Worm (Caenorhabditis elegans) whole organism, L1 larva: ENCODE results near the gene T24C4.3.

Experiments used
- C04F5.9 ChIP-seq: sonication (generic microtip); optimal IDR thresholded peaks from 2 replicates; lab custom pipeline; 2016; ENCODE audit warnings: missing genetic modification characterization, missing compliant biosample characterization
- C16A3.4 ChIP-seq: fragments of 150-350 bp; optimal IDR thresholded peaks from 2 replicates; lab custom pipeline; 2014; ENCODE audit warnings: missing biosample characterization, missing genetic modification characterization
- C34B4.2 ChIP-seq: sonication (generic microtip); optimal IDR thresholded peaks from 2 replicates; lab custom pipeline; 2017; ENCODE audit warnings: mild to moderate bottlenecking, missing genetic modification characterization, missing compliant biosample characterization
- aha-1 ChIP-seq: fragments of 150-350 bp; optimal IDR thresholded peaks from 2 replicates; lab custom pipeline; 2014; ENCODE audit warnings: missing biosample characterization, missing genetic modification characterization
- aly-2 ChIP-seq: fragments of 150-350 bp; optimal IDR thresholded peaks from 2 replicates; lab custom pipeline; 2014; ENCODE audit warnings: missing biosample characterization, missing genetic modification characterization
- ama-1 ChIP-seq: fragments of 150-350 bp; optimal IDR thresholded peaks from 2 replicates; lab custom pipeline; 2014
- ceh-63 ChIP-seq: fragments of 200-800 bp; sonication (Bioruptor generic); optimal IDR thresholded peaks from 2 replicates; lab custom pipeline; 2018; ENCODE audit warnings: mild to moderate bottlenecking, missing genetic modification characterization, missing compliant biosample characterization
- ceh-8 ChIP-seq: fragments of 200-800 bp; sonication (Bioruptor generic); optimal IDR thresholded peaks from 2 replicates; lab custom pipeline; 2018; ENCODE audit warnings: mild to moderate bottlenecking, missing genetic modification characterization, moderate library complexity, missing compliant biosample characterization
- ces-1 ChIP-seq: fragments of 150-350 bp; optimal IDR thresholded peaks from 2 replicates; lab custom pipeline; 2014; ENCODE audit warnings: missing biosample characterization, missing genetic modification reagents, missing genetic modification characterization
- dsc-1 ChIP-seq: sonication (generic microtip); optimal IDR thresholded peaks from 2 replicates; lab custom pipeline; 2016; ENCODE audit warnings: mild to moderate bottlenecking, missing genetic modification characterization, missing compliant biosample characterization
- efl-3 ChIP-seq: fragments of 200-800 bp; sonication (Bioruptor generic); optimal IDR thresholded peaks from 2 replicates; lab custom pipeline; 2018; ENCODE audit warnings: mild to moderate bottlenecking, missing genetic modification characterization, missing compliant biosample characterization
- elt-2 ChIP-seq: sonication (generic microtip); optimal IDR thresholded peaks from 2 replicates; lab custom pipeline; 2016; ENCODE audit warnings: missing genetic modification characterization, mild to moderate bottlenecking, inconsistent platforms, missing compliant biosample characterization, missing genetic modification reagents
- elt-3 ChIP-seq, 6 experiments: fragments of 150-350 bp in 1 of 6; sonication (generic microtip); optimal IDR thresholded peaks; 2 replicates each; lab custom pipeline; 2017 to 2018; ENCODE audit warnings: missing biosample characterization in 6 of 6, missing genetic modification characterization in 6 of 6, inconsistent platforms in 1 of 6
- fkh-10 ChIP-seq: sonication (generic microtip); optimal IDR thresholded peaks from 2 replicates; lab custom pipeline; 2017; ENCODE audit warnings: missing biosample characterization, missing genetic modification reagents, missing genetic modification characterization
- fkh-8 ChIP-seq: sonication (generic microtip); optimal IDR thresholded peaks from 2 replicates; lab custom pipeline; 2016; ENCODE audit warnings: mild to moderate bottlenecking, missing genetic modification characterization, missing compliant biosample characterization
- fos-1 ChIP-seq: fragments of 150-350 bp; optimal IDR thresholded peaks from 2 replicates; lab custom pipeline; 2014; ENCODE audit warnings: missing biosample characterization, missing genetic modification characterization
- hlh-4 ChIP-seq: sonication (generic microtip); optimal IDR thresholded peaks from 2 replicates; lab custom pipeline; 2016; ENCODE audit warnings: mild to moderate bottlenecking, missing genetic modification characterization, missing compliant biosample characterization
- hpl-2 ChIP-seq: fragments of 150-350 bp; optimal IDR thresholded peaks from 2 replicates; lab custom pipeline; 2014; ENCODE audit warnings: missing biosample characterization, missing genetic modification reagents, missing genetic modification characterization
- lin-15B ChIP-seq: fragments of 150-350 bp; sonication (generic microtip); optimal IDR thresholded peaks from 3 replicates; lab custom pipeline; 2014; ENCODE audit warnings: missing biosample characterization, missing genetic modification characterization
- lsy-2 ChIP-seq, 2 experiments: fragments of 150-350 bp; optimal IDR thresholded peaks; 2 replicates each; lab custom pipeline; 2014; ENCODE audit warnings: missing biosample characterization in 2 of 2, missing genetic modification characterization in 2 of 2
- mdl-1 ChIP-seq, 2 experiments: fragments of 150-350 bp; optimal IDR thresholded peaks; 2 replicates each; lab custom pipeline; 2014 to 2017; ENCODE audit warnings: missing biosample characterization in 2 of 2, missing genetic modification characterization in 2 of 2, inconsistent platforms in 1 of 2
- mep-1 ChIP-seq: fragments of 150-350 bp; optimal IDR thresholded peaks from 2 replicates; lab custom pipeline; 2014; ENCODE audit warnings: missing biosample characterization, missing genetic modification characterization
- nhr-11 ChIP-seq: fragments of 150-350 bp; optimal IDR thresholded peaks from 2 replicates; lab custom pipeline; 2014; ENCODE audit warnings: missing biosample characterization, missing genetic modification characterization
- nhr-19 ChIP-seq: fragments of 200-800 bp; sonication (Bioruptor generic); conservative IDR thresholded peaks from 2 replicates; pipeline ENCODE4 v1.3.6; 2022; ENCODE audit warnings: missing genetic modification characterization, missing compliant biosample characterization
- nhr-20 ChIP-seq: sonication (generic microtip); optimal IDR thresholded peaks from 2 replicates; lab custom pipeline; 2016; ENCODE audit warnings: mild to moderate bottlenecking, missing genetic modification characterization, missing compliant biosample characterization
- nhr-237 ChIP-seq: fragments of 150-350 bp; optimal IDR thresholded peaks from 2 replicates; lab custom pipeline; 2014; ENCODE audit warnings: missing biosample characterization, missing genetic modification characterization
- nhr-28 ChIP-seq: fragments of 150-350 bp; optimal IDR thresholded peaks from 2 replicates; lab custom pipeline; 2014; ENCODE audit warnings: missing biosample characterization, missing genetic modification characterization
- nhr-47 ChIP-seq: sonication (generic microtip); optimal IDR thresholded peaks from 2 replicates; lab custom pipeline; 2016; ENCODE audit warnings: mild to moderate bottlenecking, missing genetic modification characterization, moderate library complexity, missing compliant biosample characterization
- nhr-71 ChIP-seq: sonication (generic microtip); optimal IDR thresholded peaks from 2 replicates; lab custom pipeline; 2016; ENCODE audit warnings: mild to moderate bottlenecking, missing genetic modification characterization, moderate library complexity, missing compliant biosample characterization
- nhr-84 ChIP-seq: sonication (generic microtip); optimal IDR thresholded peaks from 2 replicates; lab custom pipeline; 2017; ENCODE audit warnings: missing biosample characterization, missing genetic modification characterization
- nhr-85 ChIP-seq: sonication (generic microtip); peaks from one replicate; lab custom pipeline; 2016; ENCODE audit warnings: missing genetic modification characterization, inconsistent platforms, missing compliant biosample characterization
- nhr-90 ChIP-seq: sonication (generic microtip); optimal IDR thresholded peaks from 2 replicates; lab custom pipeline; 2016; ENCODE audit warnings: mild to moderate bottlenecking, missing genetic modification characterization, missing compliant biosample characterization; ENCODE audit not compliant: poor library complexity
- pag-3 ChIP-seq: sonication (generic microtip); optimal IDR thresholded peaks from 2 replicates; lab custom pipeline; 2017; ENCODE audit warnings: missing genetic modification characterization, mild to moderate bottlenecking, missing compliant biosample characterization, antibody characterized with exemption, borderline replicate concordance; ENCODE audit not compliant: insufficient read depth
- pax-3 ChIP-seq: fragments of 200-800 bp; sonication (Bioruptor generic); optimal IDR thresholded peaks from 2 replicates; lab custom pipeline; 2018; ENCODE audit warnings: mild to moderate bottlenecking, missing genetic modification characterization, moderate library complexity, missing compliant biosample characterization
- pqm-1 ChIP-seq: sonication (generic microtip); optimal IDR thresholded peaks from 3 replicates; lab custom pipeline; 2017; ENCODE audit warnings: missing biosample characterization, missing genetic modification characterization
- rnt-1 ChIP-seq: sonication (generic microtip); optimal IDR thresholded peaks from 2 replicates; lab custom pipeline; 2016; ENCODE audit warnings: mild to moderate bottlenecking, missing genetic modification characterization, moderate library complexity, missing compliant biosample characterization
- swsn-7 ChIP-seq: sonication (generic microtip); optimal IDR thresholded peaks from 2 replicates; lab custom pipeline; 2016; ENCODE audit warnings: missing genetic modification characterization, missing compliant biosample characterization
- unc-130 ChIP-seq: fragments of 150-350 bp; optimal IDR thresholded peaks from 2 replicates; lab custom pipeline; 2017; ENCODE audit warnings: missing biosample characterization, missing genetic modification characterization, inconsistent platforms
- unc-30 ChIP-seq: sonication (generic microtip); optimal IDR thresholded peaks from 2 replicates; lab custom pipeline; 2017; ENCODE audit warnings: missing biosample characterization, missing genetic modification characterization
- unc-62 ChIP-seq: fragments of 150-350 bp; optimal IDR thresholded peaks from 2 replicates; lab custom pipeline; 2014; ENCODE audit warnings: missing biosample characterization, missing genetic modification reagents, missing genetic modification characterization
- vab-15 ChIP-seq: sonication (generic microtip); optimal IDR thresholded peaks from 2 replicates; lab custom pipeline; 2017; ENCODE audit warnings: missing genotype, mild to moderate bottlenecking, missing genetic modification characterization, missing compliant biosample characterization
- xbp-1 ChIP-seq: sonication (generic microtip); optimal IDR thresholded peaks from 2 replicates; lab custom pipeline; 2016; ENCODE audit warnings: missing genetic modification characterization, missing compliant biosample characterization
- zag-1 ChIP-seq: fragments of 150-350 bp; optimal IDR thresholded peaks from 2 replicates; lab custom pipeline; 2014; ENCODE audit warnings: missing biosample characterization, missing genetic modification characterization
- zip-4 ChIP-seq: fragments of 200-800 bp; sonication (Bioruptor generic); optimal IDR thresholded peaks from 2 replicates; lab custom pipeline; 2018; ENCODE audit warnings: mild to moderate bottlenecking, missing genetic modification characterization, moderate library complexity, missing compliant biosample characterization
- ztf-11 ChIP-seq, 2 experiments: sonication (generic microtip); optimal IDR thresholded peaks; 2 replicates each; lab custom pipeline; 2016 to 2017; ENCODE audit warnings: missing genetic modification characterization in 2 of 2, missing biosample characterization in 1 of 2, missing compliant biosample characterization in 1 of 2

The T24C4.3 gene

ce11 chrIII:835713-836278, 36.5 kb downstream of the T24C4.3 start (continued):
- TF ChIP-seq pag-3 (tag; lab: Kevin White, UChicago) (no peak), pax-3 (peak; percentile 71), aha-1 (tag; lab: Kevin White, UChicago) (no peak), aly-2 (tag; lab: Kevin White, UChicago) (peak; percentile 34)

DNA sequence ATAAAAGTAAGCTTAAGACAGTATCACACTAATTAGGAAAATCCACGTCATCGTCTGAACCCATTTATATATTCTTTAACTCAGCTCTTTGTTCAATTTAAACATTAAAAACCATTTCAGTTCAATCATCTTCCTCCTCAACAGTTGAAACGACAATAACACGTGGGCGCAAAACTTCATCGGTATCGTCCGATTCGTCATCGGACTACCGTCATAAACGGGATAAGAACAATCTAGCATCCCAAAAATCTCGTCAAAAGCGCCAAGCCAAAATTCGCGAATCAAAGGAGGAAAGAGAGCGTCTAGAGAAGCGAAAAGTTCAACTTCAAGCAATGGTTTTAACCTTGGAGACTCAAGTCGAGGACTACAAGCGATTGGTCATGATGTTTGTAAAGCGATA, 37.1 kb downstream of the T24C4.3 start:
- TF ChIP-seq dsc-1 (tag; lab: Kevin White, UChicago) = peak; percentile 10
- peak; percentile 22 for TF ChIP-seq ama-1
- TF ChIP-seq nhr-11 (tag; lab: Kevin White, UChicago) = no peak

DNA sequence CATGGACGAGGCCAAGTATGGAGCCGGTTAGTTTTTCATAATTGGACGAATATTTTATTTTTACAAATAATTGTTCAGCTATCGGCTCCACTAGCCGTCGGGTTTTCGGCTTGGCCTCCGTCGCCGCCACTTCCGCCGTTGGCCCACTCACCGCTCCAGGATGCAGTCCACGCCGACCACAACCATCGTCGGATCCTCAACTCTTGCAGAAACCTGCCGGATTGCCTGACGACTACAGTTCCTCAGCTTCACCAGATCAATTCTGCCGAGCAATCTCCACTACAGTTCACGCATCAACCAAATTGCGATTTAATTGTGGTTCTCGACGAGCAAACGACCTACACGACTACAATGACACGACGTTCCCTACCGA, 37.8 kb downstream of the T24C4.3 start:
- TF ChIP-seq mdl-1 (tag; optimal IDR thresholded peaks at IDR 0.05; lab: Kevin White, UChicago) (peak in 1 of 2 experiments; percentile 7), nhr-85 (tag; lab: Kevin White, UChicago) (peak; percentile 64), rnt-1 (no peak), C34B4.2 (tag; lab: Kevin White, UChicago) (peak; percentile 24), zip-4 (GFP tag; lab: Kevin White, UChicago) (peak; percentile 7)

DNA sequence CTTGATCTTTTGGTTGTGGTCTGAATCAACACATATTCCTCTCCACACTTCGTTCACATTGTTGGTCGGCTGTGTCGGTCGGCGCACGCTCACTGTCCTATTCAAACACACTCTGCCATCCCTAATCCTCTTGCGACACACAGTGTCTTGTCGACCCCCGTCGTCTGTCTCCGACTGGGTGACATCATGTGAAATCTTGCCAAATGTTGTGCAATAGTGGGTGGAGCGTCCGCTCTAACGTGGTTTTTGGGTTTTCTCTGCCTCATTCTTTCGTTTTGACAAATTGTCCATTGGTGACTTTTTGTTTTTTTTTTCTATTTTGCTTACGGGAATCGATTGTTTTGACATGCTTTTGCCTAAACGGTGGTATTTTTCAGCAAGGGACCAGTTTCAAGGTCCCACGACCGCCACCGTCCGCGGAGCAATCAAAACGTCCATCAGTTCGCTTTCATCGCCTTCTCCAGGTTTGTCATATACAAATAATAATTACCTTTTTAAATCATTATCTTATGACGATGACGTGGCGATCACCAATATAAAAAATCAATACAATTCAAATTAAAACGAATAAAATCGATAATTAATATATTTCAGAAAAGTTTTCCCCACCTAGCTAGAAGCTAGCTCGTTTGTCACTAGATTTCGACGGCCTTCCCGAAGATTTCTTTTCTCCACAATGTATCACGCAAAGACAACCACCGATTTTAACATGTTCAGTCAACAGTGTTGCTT, 38.4 kb downstream of the T24C4.3 start:
- TF ChIP-seq xbp-1 (peak; percentile 82), zag-1 (tag; lab: Kevin White, UChicago) (no peak), fkh-10 (GFP tag; lab: Kevin White, UChicago) (peak; percentile 81), fos-1 (peak; percentile 85), ztf-11 (tag; optimal IDR thresholded peaks at IDR 0.05; lab: Kevin White, UChicago) (peak in 1 of 2 experiments; percentile 11), vab-15 (tag; lab: Kevin White, UChicago) (no peak), unc-62 (GFP tag; lab: Kevin White, UChicago) (no peak), swsn-7 (peak; percentile 93), mep-1 (tag; lab: Kevin White, UChicago) (peak; percentile 93), pqm-1 (tag; lab: Kevin White, UChicago) (peak; percentile 84), lsy-2 (tag; optimal IDR thresholded peaks at IDR 0.05; lab: Kevin White, UChicago) (peak; percentile 81 to 95), nhr-90 (tag; lab: Kevin White, UChicago) (peak; percentile 84), elt-2 (tag; lab: Kevin White, UChicago) (peak; percentile 63), ceh-8 (GFP tag; lab: Kevin White, UChicago) (peak; percentile 32), unc-30 (tag; lab: Kevin White, UChicago) (no peak), elt-3 (tag; optimal IDR thresholded peaks at IDR 0.05; lab: Kevin White, UChicago) (peak in 5 of 6 experiments; percentile 5 to 84 (median 65)), rnt-1 (peak; percentile 86), fkh-8 (tag; lab: Kevin White, UChicago) (peak; percentile 94), nhr-28 (tag; lab: Kevin White, UChicago) (no peak), nhr-84 (no peak), nhr-20 (tag; lab: Kevin White, UChicago) (peak; percentile 91), efl-3 (GFP tag; lab: Kevin White, UChicago) (no peak), nhr-237 (tag; lab: Kevin White, UChicago) (peak; percentile 90), nhr-47 (tag; lab: Kevin White, UChicago) (peak; percentile 91), ama-1 (peak; percentile 80), hpl-2 (GFP tag; lab: Kevin White, UChicago) (peak; percentile 56), nhr-71 (tag; lab: Kevin White, UChicago) (peak; percentile 97), mdl-1 (tag; optimal IDR thresholded peaks at IDR 0.05; lab: Kevin White, UChicago) (peak in 1 of 2 experiments; percentile 97), hlh-4 (tag; lab: Kevin White, UChicago) (no peak), C16A3.4 (peak; percentile 94), lin-15B (tag; lab: Kevin White, UChicago) (no peak), ceh-63 (GFP tag; lab: Kevin White, UChicago) (no peak), C04F5.9 (tag; lab: Kevin White, UChicago) (no peak), nhr-19 (GFP tag; lab: Robert Waterston, UW) (peak; percentile 83), dsc-1 (tag; lab: Kevin White, UChicago) (peak; percentile 65), unc-130 (tag; lab: Kevin White, UChicago) (peak; percentile 80), nhr-85 (tag; lab: Kevin White, UChicago) (peak; percentile 97), ces-1 (GFP tag; lab: Kevin White, UChicago) (no peak)
